Worm (Caenorhabditis elegans): ENCODE measurements around the gene Y51B9A.14.

DNA sequence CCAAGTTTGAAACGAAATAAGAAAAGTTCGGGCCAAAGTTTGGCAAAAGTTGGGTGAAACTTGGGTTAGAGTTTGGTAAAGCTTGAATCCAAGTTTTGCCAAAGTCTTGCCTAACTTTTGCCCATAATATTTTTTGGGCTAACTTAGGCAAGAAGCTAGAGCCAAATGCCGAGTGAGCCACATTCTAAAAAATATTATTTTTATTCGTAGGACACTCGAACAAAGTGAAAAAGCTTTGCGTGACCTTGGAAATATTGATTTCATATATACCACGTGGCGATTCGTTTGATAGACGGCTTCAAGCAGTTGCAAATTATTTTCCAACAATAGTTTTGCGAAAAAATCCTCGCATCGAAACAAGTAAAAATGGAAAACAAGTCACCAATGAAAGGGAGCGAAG lies 5.6 kb upstream of the Y51B9A.14 start, which contains the start of gene Y51B9A.5:
- no peak for TF ChIP-seq aly-1 (tag; optimal IDR thresholded peaks at IDR 0.05)
- TF ChIP-seq ama-1 (optimal IDR thresholded peaks at IDR 0.05): no peak
- TF ChIP-seq tbx-37 (GFP tag; conservative IDR thresholded peaks at IDR 0.05): no peak
- TF ChIP-seq ceh-13 (GFP tag; optimal IDR thresholded peaks at IDR 0.05): no peak
- TF ChIP-seq scrt-1 (GFP tag; IDR thresholded peaks at IDR 0.05): no peak
- TF ChIP-seq sea-1 (GFP tag; conservative IDR thresholded peaks at IDR 0.05): no peak
- no peak for TF ChIP-seq tra-4 (tag; optimal IDR thresholded peaks at IDR 0.05)
- TF ChIP-seq F13C5.2 (tag; optimal IDR thresholded peaks at IDR 0.05): no peak
- TF ChIP-seq hnd-1 (tag; optimal IDR thresholded peaks at IDR 0.05): no peak
- TF ChIP-seq flt-1 (GFP tag; IDR thresholded peaks at IDR 0.05): no peak
- no peak for TF ChIP-seq B0310.2 (tag; optimal IDR thresholded peaks at IDR 0.05)
- no peak for TF ChIP-seq tbx-11 (GFP tag; IDR thresholded peaks at IDR 0.05)
- no peak for TF ChIP-seq ets-7 (tag; optimal IDR thresholded peaks at IDR 0.05)
